Fruit fly (Drosophila melanogaster) whole organism, embryonic: ENCODE measurements around the gene His3.3A.

Experiments
- Ada2b ChIP-seq: fragments of 200-800 bp; sonication (Bioruptor generic); IDR thresholded peaks from 2 replicates; pipeline ENCODE4 v1.3.6; 2022; ENCODE audit warnings: missing biosample characterization, missing genetic modification characterization
- Atf-2 ChIP-seq: fragments of 200-800 bp; sonication (Bioruptor generic); optimal IDR thresholded peaks from 2 replicates; lab custom pipeline; 2016; ENCODE audit warnings: missing biosample characterization, missing genetic modification characterization
- B-H1 ChIP-seq: fragments of 200-800 bp; sonication (Bioruptor generic); IDR thresholded peaks from 3 replicates; pipeline ENCODE4 v1.3.6; 2022; ENCODE audit warnings: missing biosample characterization, missing genetic modification characterization
- CG1024 ChIP-seq: fragments of 200-800 bp; sonication (Bioruptor generic); IDR thresholded peaks from 2 replicates; pipeline ENCODE4 v1.3.6; 2022; ENCODE audit warnings: missing biosample characterization, missing genetic modification characterization
- CG10654 ChIP-seq: fragments of 200-800 bp; sonication (Bioruptor generic); optimal IDR thresholded peaks from 2 replicates; lab custom pipeline; 2016; ENCODE audit warnings: missing biosample characterization, missing genetic modification characterization
- CG11085 ChIP-seq: fragments of 200-800 bp; sonication (Bioruptor generic); IDR thresholded peaks from 2 replicates; pipeline ENCODE4 v1.3.6; 2022; ENCODE audit warnings: missing biosample characterization, missing genetic modification characterization
- CG11504 ChIP-seq: fragments of 200-800 bp; sonication (Bioruptor generic); optimal IDR thresholded peaks from 3 replicates; lab custom pipeline; 2019; ENCODE audit warnings: missing biosample characterization, mild to moderate bottlenecking, missing genetic modification characterization, moderate library complexity
- CG12219 ChIP-seq: fragments of 200-800 bp; sonication (Bioruptor generic); optimal IDR thresholded peaks from 3 replicates; lab custom pipeline; 2018; ENCODE audit warnings: missing biosample characterization, mild to moderate bottlenecking, missing genetic modification characterization
- CG12236 ChIP-seq: fragments of 200-800 bp; sonication (Bioruptor generic); optimal IDR thresholded peaks from 2 replicates; lab custom pipeline; 2016; ENCODE audit warnings: missing biosample characterization, missing genetic modification characterization
- CG12391 ChIP-seq: fragments of 200-800 bp; sonication (Bioruptor generic); optimal IDR thresholded peaks from 3 replicates; lab custom pipeline; 2018; ENCODE audit warnings: missing biosample characterization, mild to moderate bottlenecking, missing genetic modification characterization, moderate library complexity
- CG12744 ChIP-seq: fragments of 200-800 bp; sonication (Bioruptor generic); optimal IDR thresholded peaks from 2 replicates; lab custom pipeline; 2016; ENCODE audit warnings: missing biosample characterization, missing genetic modification characterization
- CG12942 ChIP-seq: fragments of 200-800 bp; sonication (Bioruptor generic); optimal IDR thresholded peaks from 3 replicates; lab custom pipeline; 2016; ENCODE audit warnings: missing biosample characterization, missing genetic modification characterization
- CG13624 ChIP-seq: fragments of 200-800 bp; sonication (Bioruptor generic); optimal IDR thresholded peaks from 2 replicates; lab custom pipeline; 2016; ENCODE audit warnings: missing biosample characterization, missing genetic modification characterization
- CG15479 ChIP-seq: fragments of 200-800 bp; sonication (Bioruptor generic); optimal IDR thresholded peaks from 3 replicates; lab custom pipeline; 2019; ENCODE audit warnings: missing biosample characterization, mild to moderate bottlenecking, missing genetic modification characterization, moderate library complexity
- CG1603 ChIP-seq: fragments of 200-800 bp; sonication (Bioruptor generic); optimal IDR thresholded peaks from 2 replicates; lab custom pipeline; 2019; ENCODE audit warnings: missing biosample characterization, mild to moderate bottlenecking, missing genetic modification characterization, moderate library complexity
- CG17829 ChIP-seq: fragments of 200-800 bp; optimal IDR thresholded peaks from 2 replicates; lab custom pipeline; 2019; ENCODE audit warnings: missing biosample characterization, mild to moderate bottlenecking, missing genetic modification characterization, moderate library complexity
- CG2199 ChIP-seq: fragments of 200-800 bp; sonication (Bioruptor generic); IDR thresholded peaks from 3 replicates; pipeline ENCODE4 v1.3.6; 2022; ENCODE audit warnings: missing biosample characterization, missing genetic modification characterization
- CG2202 ChIP-seq: fragments of 200-800 bp; sonication (Bioruptor generic); optimal IDR thresholded peaks from 2 replicates; lab custom pipeline; 2018; ENCODE audit warnings: missing biosample characterization, mild to moderate bottlenecking, missing genetic modification characterization
- CG30020 ChIP-seq: fragments of 200-800 bp; optimal IDR thresholded peaks from 2 replicates; lab custom pipeline; 2019; ENCODE audit warnings: missing biosample characterization, mild to moderate bottlenecking, missing genetic modification characterization, moderate library complexity
- CG31388 ChIP-seq: fragments of 200-800 bp; sonication (Bioruptor generic); optimal IDR thresholded peaks from 2 replicates; lab custom pipeline; 2016; ENCODE audit warnings: missing biosample characterization, missing genetic modification characterization
- CG3281 ChIP-seq: fragments of 200-800 bp; sonication (Bioruptor generic); optimal IDR thresholded peaks from 3 replicates; lab custom pipeline; 2017; ENCODE audit warnings: missing biosample characterization, mild to moderate bottlenecking, missing genetic modification characterization
- CG8388 ChIP-seq: fragments of 200-800 bp; sonication (Bioruptor generic); optimal IDR thresholded peaks from 2 replicates; lab custom pipeline; 2019; ENCODE audit warnings: missing biosample characterization, mild to moderate bottlenecking, missing genetic modification characterization, moderate library complexity
- CG9609 ChIP-seq: fragments of 200-800 bp; sonication (Bioruptor generic); optimal IDR thresholded peaks from 3 replicates; lab custom pipeline; 2016; ENCODE audit warnings: missing biosample characterization, missing genetic modification characterization
- CrebB ChIP-seq: fragments of 200-800 bp; sonication (Bioruptor generic); optimal IDR thresholded peaks from 3 replicates; lab custom pipeline; 2018; ENCODE audit warnings: missing biosample characterization, mild to moderate bottlenecking, missing genetic modification characterization
- Dbx ChIP-seq: fragments of 200-800 bp; sonication (Bioruptor generic); IDR thresholded peaks from 3 replicates; pipeline ENCODE4 v1.3.6; 2022; ENCODE audit warnings: missing biosample characterization, missing genetic modification characterization
- E2f2 ChIP-seq: fragments of 200-800 bp; sonication (Bioruptor generic); IDR thresholded peaks from 2 replicates; pipeline ENCODE4 v1.3.6; 2022; ENCODE audit warnings: missing biosample characterization, missing genetic modification characterization
- H15 ChIP-seq: fragments of 200-800 bp; sonication (Bioruptor generic); IDR thresholded peaks from 3 replicates; pipeline ENCODE4 v1.3.6; 2022; ENCODE audit warnings: missing biosample characterization, missing genetic modification characterization
- HmgZ ChIP-seq: fragments of 200-800 bp; sonication (Bioruptor generic); optimal IDR thresholded peaks from 2 replicates; lab custom pipeline; 2018; ENCODE audit warnings: missing biosample characterization, mild to moderate bottlenecking, missing genetic modification characterization
- Lim3 ChIP-seq: fragments of 200-800 bp; sonication (Bioruptor generic); IDR thresholded peaks from 2 replicates; pipeline ENCODE4 v1.3.6; 2022; ENCODE audit warnings: missing biosample characterization, missing genetic modification characterization
- NC2α ChIP-seq: fragments of 200-800 bp; sonication (Bioruptor generic); optimal IDR thresholded peaks from 2 replicates; lab custom pipeline; 2016; ENCODE audit warnings: missing biosample characterization, missing genetic modification characterization
- PHDP ChIP-seq: fragments of 200-800 bp; sonication (Bioruptor generic); optimal IDR thresholded peaks from 3 replicates; lab custom pipeline; 2018; ENCODE audit warnings: missing biosample characterization, mild to moderate bottlenecking, missing genetic modification characterization, moderate library complexity
- Rx ChIP-seq: fragments of 200-800 bp; sonication (Bioruptor generic); IDR thresholded peaks from 2 replicates; pipeline ENCODE4 v1.3.6; 2022; ENCODE audit warnings: missing biosample characterization, missing genetic modification characterization
- Sox102F ChIP-seq: fragments of 200-800 bp; sonication (Bioruptor generic); optimal IDR thresholded peaks from 2 replicates; lab custom pipeline; 2018; ENCODE audit warnings: missing biosample characterization, mild to moderate bottlenecking, missing genetic modification characterization, moderate library complexity
- Xrp1 ChIP-seq: fragments of 200-800 bp; sonication (Bioruptor generic); IDR thresholded peaks from 2 replicates; pipeline ENCODE4 v1.3.6; 2022; ENCODE audit warnings: missing biosample characterization, missing genetic modification characterization
- chif ChIP-seq, 2 experiments: fragments of 200-800 bp; sonication (Bioruptor generic); optimal IDR thresholded peaks; 3 replicates each; lab custom pipeline; 2016; ENCODE audit warnings: missing biosample characterization in 2 of 2, missing genetic modification characterization in 2 of 2
- disco-r ChIP-seq: fragments of 200-800 bp; sonication (Bioruptor generic); optimal IDR thresholded peaks from 2 replicates; lab custom pipeline; 2016; ENCODE audit warnings: missing biosample characterization, missing genetic modification characterization
- dm ChIP-seq: fragments of 200-800 bp; sonication (Bioruptor generic); optimal IDR thresholded peaks from 3 replicates; lab custom pipeline; 2016; ENCODE audit warnings: missing biosample characterization, missing genetic modification characterization
- dpn ChIP-seq, 2 experiments: fragments of 200-800 bp; sonication (Bioruptor generic); optimal IDR thresholded peaks; 3 replicates each; lab custom pipeline; 2016; ENCODE audit warnings: missing biosample characterization in 2 of 2, missing genetic modification characterization in 2 of 2
- gce ChIP-seq: fragments of 200-800 bp; sonication (Bioruptor generic); IDR thresholded peaks from 3 replicates; pipeline ENCODE4 v1.3.6; 2022; ENCODE audit warnings: missing biosample characterization, missing genetic modification characterization
- nom ChIP-seq: fragments of 200-800 bp; sonication (Bioruptor generic); optimal IDR thresholded peaks from 2 replicates; lab custom pipeline; 2017; ENCODE audit warnings: missing biosample characterization, missing genetic modification characterization, mild to moderate bottlenecking, moderate library complexity, missing genetic modification reagents
- psq ChIP-seq: fragments of 200-800 bp; sonication (Bioruptor generic); optimal IDR thresholded peaks from 2 replicates; lab custom pipeline; 2017; ENCODE audit warnings: missing biosample characterization, missing genetic modification characterization
- ranshi ChIP-seq: fragments of 200-800 bp; sonication (Bioruptor generic); IDR thresholded peaks from 2 replicates; pipeline ENCODE4 v1.3.6; 2022; ENCODE audit warnings: missing biosample characterization, missing genetic modification characterization
- sc ChIP-seq, 3 experiments: fragments of >200 bp in 2 of 3; fragments of 200-800 bp in 1 of 3; sonication (Bioruptor generic) in 1 of 3; optimal IDR thresholded peaks; 2 replicates in 2 of 3; 3 replicates in 1 of 3; lab custom pipeline; 2017; ENCODE audit warnings: mild to moderate bottlenecking in 1 of 3, missing biosample characterization in 1 of 3, missing genetic modification characterization in 1 of 3, missing genetic modification reagents in 1 of 3
- sd ChIP-seq: fragments of 200-800 bp; sonication (Bioruptor generic); optimal IDR thresholded peaks from 3 replicates; lab custom pipeline; 2018; ENCODE audit warnings: missing biosample characterization, mild to moderate bottlenecking, missing genetic modification characterization, moderate library complexity
- sens-2 ChIP-seq: fragments of 200-800 bp; sonication (Bioruptor generic); IDR thresholded peaks from 2 replicates; pipeline ENCODE4 v1.3.6; 2022; ENCODE audit warnings: missing biosample characterization, missing genetic modification characterization
- shn ChIP-seq: fragments of 200-800 bp; sonication (Bioruptor generic); optimal IDR thresholded peaks from 3 replicates; lab custom pipeline; 2016; ENCODE audit warnings: missing biosample characterization, missing genetic modification characterization
- sim ChIP-seq: fragments of 200-800 bp; sonication (Bioruptor generic); IDR thresholded peaks from 2 replicates; pipeline ENCODE4 v1.3.6; 2022; ENCODE audit warnings: missing biosample characterization, missing genetic modification characterization
- twi ChIP-seq: fragments of 200-800 bp; optimal IDR thresholded peaks from 2 replicates; lab custom pipeline; 2019; ENCODE audit warnings: missing biosample characterization, mild to moderate bottlenecking, missing genetic modification characterization, moderate library complexity
- vvl ChIP-seq: fragments of 200-800 bp; sonication (Bioruptor generic); IDR thresholded peaks from 2 replicates; pipeline ENCODE4 v1.3.6; 2022; ENCODE audit warnings: missing biosample characterization, missing genetic modification characterization

Gene His3.3A

dm6 chr2L:5070797-5071579, 16.1 kb downstream of the His3.3A start, which contains the start of gene RpL37A (continued):
- TF ChIP-seq vvl (GFP tag; lab: Robert Waterston, UW) (peak; percentile 90), Dbx (GFP tag; lab: Robert Waterston, UW) (peak; percentile 86), Sox102F (no peak), E2f2 (peak; percentile 78), sc (optimal IDR thresholded peaks at IDR 0.05; lab: Kevin White, UChicago) (no peak), sc (GFP tag; optimal IDR thresholded peaks at IDR 0.05; lab: Kevin White, UChicago) (peak; percentile 50), CG2202 (tag; lab: Kevin White, UChicago) (peak; percentile 59), B-H1 (GFP tag; lab: Robert Waterston, UW) (peak; percentile 54; the same call in 1 of the 3 replicates), chif (GFP tag; optimal IDR thresholded peaks at IDR 0.05; lab: Kevin White, UChicago) (peak; percentile 3 to 64), CG31388 (GFP tag; lab: Kevin White, UChicago) (no peak), gce (peak; percentile 78; the same call in 2 of the 3 replicates), CG1024 (GFP tag; lab: Robert Waterston, UW) (peak; percentile 81), CG2199 (GFP tag; lab: Robert Waterston, UW) (peak; percentile 89), disco-r (GFP tag; lab: Kevin White, UChicago) (peak; percentile 72), CG11504 (tag; lab: Kevin White, UChicago) (peak; percentile 78), CG10654 (peak; percentile 76), Lim3 (no peak), sens-2 (GFP tag; lab: Robert Waterston, UW) (peak; percentile 73), CG17829 (peak; percentile 84), ranshi (GFP tag; lab: Robert Waterston, UW) (peak; percentile 77; the same call in 1 of the 2 replicates), Ada2b (GFP tag; lab: Robert Waterston, UW) (peak; percentile 43; the same call in 1 of the 2 replicates), sd (no peak), H15 (GFP tag; lab: Robert Waterston, UW) (peak; percentile 56; the same call in 2 of the 3 replicates), NC2α (GFP tag; lab: Kevin White, UChicago) (peak; percentile 73), Xrp1 (GFP tag; lab: Robert Waterston, UW) (no peak), dpn (GFP tag; optimal IDR thresholded peaks at IDR 0.05; lab: Kevin White, UChicago) (peak; percentile 72 to 90), CG9609 (peak; percentile 47), psq (peak; percentile 30), HmgZ (peak; percentile 90), nom (peak; percentile 86), CG12942 (GFP tag; lab: Kevin White, UChicago) (peak; percentile 48), shn (GFP tag; lab: Kevin White, UChicago) (peak; percentile 47), twi (tag; lab: Kevin White, UChicago) (peak; percentile 53), CG13624 (GFP tag; lab: Kevin White, UChicago) (peak; percentile 89), CG30020 (tag; lab: Kevin White, UChicago) (peak; percentile 53), dm (GFP tag; lab: Kevin White, UChicago) (peak; percentile 94), CG8388 (GFP tag; lab: Kevin White, UChicago) (peak; percentile 49), CG15479 (GFP tag; lab: Kevin White, UChicago) (no peak), CG3281 (GFP tag; lab: Kevin White, UChicago) (peak; percentile 89), CrebB (tag; lab: Kevin White, UChicago) (peak; percentile 59), Rx (GFP tag; lab: Robert Waterston, UW) (peak; percentile 78), CG12219 (peak; percentile 77), CG11085 (peak; percentile 62; the same call in 1 of the 2 replicates), CG12236 (peak; percentile 43), CG12391 (tag; lab: Kevin White, UChicago) (peak; percentile 63), Atf-2 (GFP tag; lab: Kevin White, UChicago) (peak; percentile 63), sim (GFP tag; lab: Robert Waterston, UW) (peak; percentile 55), CG1603 (peak; percentile 76), PHDP (tag; lab: Kevin White, UChicago) (peak; percentile 57), CG12744 (GFP tag; lab: Kevin White, UChicago) (peak; percentile 71)
